Worm (Caenorhabditis elegans) whole organism, midembryonic: ENCODE results near the gene Y55D5A.4.

Experiments
- T22C8.4 ChIP-seq: fragments of 200-800 bp; sonication (Bioruptor generic); IDR thresholded peaks from 2 replicates; pipeline ENCODE4 v1.3.6; 2022; ENCODE audit warnings: missing genetic modification characterization, missing compliant biosample characterization
- cog-1 ChIP-seq: sonication (generic microtip); optimal IDR thresholded peaks from 2 replicates; lab custom pipeline; 2016; ENCODE audit warnings: missing genetic modification characterization, missing compliant biosample characterization
- flt-1 ChIP-seq: fragments of 200-800 bp; sonication (Bioruptor generic); IDR thresholded peaks from 2 replicates; pipeline ENCODE4 v1.3.6; 2022; ENCODE audit warnings: missing genetic modification characterization, missing compliant biosample characterization
- med-1 ChIP-seq: sonication (generic microtip); optimal IDR thresholded peaks from 2 replicates; lab custom pipeline; 2017; ENCODE audit warnings: missing genetic modification characterization, mild to moderate bottlenecking, missing compliant biosample characterization, antibody characterized with exemption, missing genetic modification reagents; ENCODE audit not compliant: insufficient read depth
- ref-1 ChIP-seq: fragments of 200-800 bp; sonication (Bioruptor generic); conservative IDR thresholded peaks from 2 replicates; pipeline ENCODE4 v1.3.6; 2022; ENCODE audit warnings: missing genetic modification reagents, missing genetic modification characterization, missing compliant biosample characterization
- ztf-23 ChIP-seq: fragments of 200-800 bp; sonication (Bioruptor generic); IDR thresholded peaks from 2 replicates; pipeline ENCODE4 v1.3.6; 2022; ENCODE audit warnings: missing genetic modification reagents, missing genetic modification characterization, missing compliant biosample characterization
- ztf-29 ChIP-seq: fragments of 200-800 bp; sonication (Bioruptor generic); IDR thresholded peaks from 2 replicates; pipeline ENCODE4 v1.3.6; 2022; ENCODE audit warnings: missing genetic modification reagents, missing genetic modification characterization, missing compliant biosample characterization

DNA sequence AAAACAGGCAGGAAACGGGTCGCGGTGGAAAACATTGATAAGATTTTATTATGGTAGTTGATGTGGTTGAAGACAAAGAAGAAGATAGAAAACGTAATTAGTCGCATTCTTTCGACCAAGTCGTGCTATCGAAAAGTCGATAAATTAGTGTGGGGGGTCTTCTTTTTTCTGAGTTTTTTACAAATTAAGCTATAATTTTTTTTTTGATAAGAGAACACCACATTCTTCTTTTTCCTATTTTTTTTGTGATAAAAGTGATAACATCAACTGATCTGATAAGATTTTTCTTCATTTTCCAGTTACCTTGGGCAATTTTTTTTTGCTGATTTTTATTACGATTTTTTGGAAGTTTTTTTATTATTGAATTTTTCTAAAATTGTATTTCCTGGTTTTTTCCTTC, 8.9 kb downstream of the Y55D5A.4 start:
- TF ChIP-seq ref-1 (GFP tag; lab: Robert Waterston, UW), result no peak
- no peak for TF ChIP-seq ztf-29 (GFP tag; lab: Robert Waterston, UW)
- no peak for TF ChIP-seq flt-1 (GFP tag; lab: Robert Waterston, UW)
- no peak for TF ChIP-seq cog-1 (tag; lab: Kevin White, UChicago)
- TF ChIP-seq ztf-23 (GFP tag; lab: Robert Waterston, UW), result no peak
- no peak for TF ChIP-seq med-1 (GFP tag; lab: Kevin White, UChicago)
- TF ChIP-seq T22C8.4 (GFP tag; lab: Robert Waterston, UW), result no peak
